Worm (Caenorhabditis elegans): ENCODE measurements around the gene F19H6.6.

Gene F19H6.6

ce11 chrX:12360444-12360843 lies at the start of gene F19H6.6, which contains the start of gene nspc-15:
Gene F19H6.6, plus strand, starts transcription at chrX:12360827.
Gene nspc-15, plus strand, starts transcription at chrX:12360744.
- TF ChIP-seq daf-12 (tag; optimal IDR thresholded peaks at IDR 0.05) (no peak), nhr-77 (tag; optimal IDR thresholded peaks at IDR 0.05) (no peak), aly-2 (tag; optimal IDR thresholded peaks at IDR 0.05) (no peak), pha-4 (tag; optimal IDR thresholded peaks at IDR 0.05) (no peak)

DNA sequence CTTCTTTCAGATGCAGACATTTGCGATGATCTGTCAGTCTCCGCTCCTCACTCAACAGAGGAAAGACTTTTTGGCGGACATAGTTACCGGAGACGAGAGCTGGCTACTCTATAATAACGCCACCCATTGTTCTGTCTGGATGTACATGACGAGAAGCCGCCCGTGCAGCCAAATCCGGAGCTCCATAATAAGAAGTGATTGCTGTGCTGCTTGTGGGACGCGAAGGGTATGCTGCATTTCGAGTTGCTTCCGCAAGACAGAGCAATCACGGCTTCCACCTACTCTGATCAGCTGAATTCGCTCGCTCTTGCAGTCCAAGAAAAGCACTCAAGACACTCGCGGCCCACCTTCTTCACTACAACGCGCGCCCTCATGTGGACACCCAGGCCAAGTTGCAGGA lies 46.8 kb upstream of the F19H6.6 start:
- TF ChIP-seq pha-4 (tag; optimal IDR thresholded peaks at IDR 0.05) (no peak), fos-1 (tag; optimal IDR thresholded peaks at IDR 0.05) (no peak), ceh-28 (tag; optimal IDR thresholded peaks at IDR 0.05) (no peak), nhr-12 (tag; optimal IDR thresholded peaks at IDR 0.05) (no peak), ama-1 (optimal IDR thresholded peaks at IDR 0.05) (no peak), ztf-4 (tag; optimal IDR thresholded peaks at IDR 0.05) (no peak), snpc-4 (tag; optimal IDR thresholded peaks at IDR 0.05) (no peak), fkh-2 (tag; optimal IDR thresholded peaks at IDR 0.05) (no peak)

DNA sequence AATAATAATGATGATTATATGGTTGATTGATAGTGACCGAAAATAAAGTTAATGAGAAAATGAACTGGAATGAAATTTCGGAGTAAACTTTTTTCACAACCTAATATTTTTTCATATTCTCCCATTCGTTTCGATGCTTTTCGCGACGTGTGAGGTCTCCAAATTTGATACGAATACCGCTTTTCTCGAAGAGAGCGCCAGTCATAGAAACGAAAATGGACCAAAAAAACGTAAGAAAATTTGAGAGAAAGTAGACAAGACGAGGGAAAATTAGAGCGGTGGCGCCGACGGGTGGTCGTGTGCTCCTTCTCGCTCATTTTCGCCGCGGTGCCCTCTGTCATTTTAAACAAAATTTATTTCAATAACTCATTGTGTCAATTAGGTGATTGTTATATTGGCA lies 46.2 kb upstream of the F19H6.6 start:
- TF ChIP-seq ztf-11 (tag; optimal IDR thresholded peaks at IDR 0.05) (no peak), nfya-1 (tag; optimal IDR thresholded peaks at IDR 0.05; ENCODE audit: insufficient read depth) (no peak), eor-1 (tag; optimal IDR thresholded peaks at IDR 0.05) (no peak), unc-62 (GFP tag; optimal IDR thresholded peaks at IDR 0.05) (no peak), lin-15B (tag; optimal IDR thresholded peaks at IDR 0.05) (no peak), fkh-2 (tag; optimal IDR thresholded peaks at IDR 0.05) (no peak), sea-2 (GFP tag; optimal IDR thresholded peaks at IDR 0.05) (no peak), skn-1 (tag; optimal IDR thresholded peaks at IDR 0.05) (no peak), R02D3.7 (tag; optimal IDR thresholded peaks at IDR 0.05) (no peak), elt-1 (tag; optimal IDR thresholded peaks at IDR 0.05) (no peak), ama-1 (optimal IDR thresholded peaks at IDR 0.05) (no peak), nhr-12 (tag; optimal IDR thresholded peaks at IDR 0.05) (no peak), nhr-23 (tag; optimal IDR thresholded peaks at IDR 0.05) (no peak)

DNA sequence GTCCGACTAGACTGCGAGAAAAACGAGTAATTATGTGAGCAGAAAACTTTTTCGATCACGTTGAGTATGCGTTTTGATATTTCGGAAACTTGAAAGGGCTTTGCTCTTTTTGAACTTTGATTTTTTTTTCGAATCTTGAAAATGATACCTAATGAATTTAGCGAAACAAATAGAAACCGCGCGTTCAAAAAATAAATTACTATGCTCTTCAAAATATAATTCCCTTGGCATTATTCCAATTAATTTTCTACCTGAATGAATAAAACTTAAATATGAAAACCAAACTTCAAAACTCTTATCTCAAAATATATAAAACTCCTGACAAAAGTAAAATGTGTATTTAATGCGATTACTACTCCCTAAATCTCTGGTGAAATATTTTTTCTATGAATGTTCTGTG lies 45.4 kb upstream of the F19H6.6 start, which contains the start of gene xtr-2:
xtr-2 (plus strand) TSS at position 301 of the 400 bp plus-strand sequence.
- TF ChIP-seq lsy-12 (tag; optimal IDR thresholded peaks at IDR 0.05) (no peak), ceh-16 (tag; optimal IDR thresholded peaks at IDR 0.05) (no peak), eor-1 (tag; optimal IDR thresholded peaks at IDR 0.05) (no peak), ceh-28 (tag; optimal IDR thresholded peaks at IDR 0.05) (no peak), pqm-1 (tag; optimal IDR thresholded peaks at IDR 0.05) (no peak), ceh-9 (tag; optimal IDR thresholded peaks at IDR 0.05) (no peak), R02D3.7 (tag; optimal IDR thresholded peaks at IDR 0.05) (no peak), ZK546.5 (tag; optimal IDR thresholded peaks at IDR 0.05) (no peak)

DNA sequence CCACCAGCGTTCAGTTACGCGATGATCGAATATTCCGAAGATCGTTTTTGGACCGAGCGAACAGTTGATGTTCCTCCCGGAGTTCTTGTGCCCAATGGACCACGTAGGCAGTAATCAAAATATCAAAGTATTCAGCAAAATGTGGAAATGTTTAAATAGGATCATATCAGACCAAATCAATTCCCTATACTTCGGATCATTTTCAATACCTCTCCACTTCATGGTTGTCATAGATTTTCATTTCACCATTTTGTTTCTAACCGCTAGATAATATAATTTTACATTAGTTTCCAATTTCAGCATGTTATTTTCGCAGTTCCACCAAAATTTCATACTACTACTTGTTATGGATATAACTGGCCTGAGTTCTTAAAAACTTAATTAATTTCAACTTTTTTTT lies 43.1 kb upstream of the F19H6.6 start:
- no peak for TF ChIP-seq fos-1 (tag; optimal IDR thresholded peaks at IDR 0.05)
- TF ChIP-seq pha-4 (tag; optimal IDR thresholded peaks at IDR 0.05), result no peak
- no peak for TF ChIP-seq egl-27 (tag; optimal IDR thresholded peaks at IDR 0.05)
- TF ChIP-seq unc-62 (GFP tag; optimal IDR thresholded peaks at IDR 0.05), result no peak
- no peak for TF ChIP-seq skn-1 (tag; optimal IDR thresholded peaks at IDR 0.05)
- no peak for TF ChIP-seq ZK546.5 (tag; optimal IDR thresholded peaks at IDR 0.05)
- no peak for TF ChIP-seq jun-1 (tag; optimal IDR thresholded peaks at IDR 0.05)
- no peak for TF ChIP-seq unc-39 (tag; optimal IDR thresholded peaks at IDR 0.05)
- TF ChIP-seq nhr-237 (tag; optimal IDR thresholded peaks at IDR 0.05), result no peak
- TF ChIP-seq tbx-2 (tag; optimal IDR thresholded peaks at IDR 0.05), result no peak
- TF ChIP-seq elt-2 (tag; optimal IDR thresholded peaks at IDR 0.05), result no peak
- TF ChIP-seq fkh-2 (tag; optimal IDR thresholded peaks at IDR 0.05), result no peak
- no peak for TF ChIP-seq ceh-16 (tag; optimal IDR thresholded peaks at IDR 0.05)
- TF ChIP-seq nhr-28 (tag; optimal IDR thresholded peaks at IDR 0.05), result no peak
- no peak for TF ChIP-seq nhr-43 (tag; optimal IDR thresholded peaks at IDR 0.05; ENCODE audit: poor library complexity, severe bottlenecking)
- TF ChIP-seq lsy-12 (tag; optimal IDR thresholded peaks at IDR 0.05), result no peak
- no peak for TF ChIP-seq aly-2 (tag; optimal IDR thresholded peaks at IDR 0.05)
- TF ChIP-seq nhr-76 (tag; optimal IDR thresholded peaks at IDR 0.05), result no peak
- TF ChIP-seq elt-3 (tag; optimal IDR thresholded peaks at IDR 0.05), result no peak

Data from whole organism, L3 larva.